Worm (Caenorhabditis elegans) whole organism, L4 larva: ENCODE measurements around the gene srg-56.
A peak's percentile ranks its signal among the peaks of the same experiment; 100 is the strongest.

Experiments used
- F26F4.8 ChIP-seq: fragments of 200-800 bp; sonication (Bioruptor generic); conservative IDR thresholded peaks from 2 replicates; pipeline ENCODE4 v1.3.6; 2022; ENCODE audit warnings: missing genetic modification characterization, missing compliant biosample characterization
- T20F7.1 ChIP-seq: fragments of 200-800 bp; sonication (Bioruptor generic); optimal IDR thresholded peaks from 2 replicates; lab custom pipeline; 2018; ENCODE audit warnings: mild to moderate bottlenecking, missing genetic modification characterization, missing compliant biosample characterization
- Y5F2A.4 ChIP-seq: fragments of 200-800 bp; sonication (Bioruptor generic); optimal IDR thresholded peaks from 2 replicates; lab custom pipeline; 2018; ENCODE audit warnings: mild to moderate bottlenecking, missing genetic modification characterization, missing compliant biosample characterization
- ZK546.5 ChIP-seq, 2 experiments: sonication (generic microtip); optimal IDR thresholded peaks; 2 replicates each; lab custom pipeline; 2017; ENCODE audit warnings: missing biosample characterization in 2 of 2, missing genetic modification characterization in 2 of 2
- aha-1 ChIP-seq: fragments of 150-350 bp; peaks from one replicate; lab custom pipeline; 2014; ENCODE audit warnings: missing biosample characterization, missing genetic modification characterization
- arid-1 ChIP-seq: fragments of 200-800 bp; sonication (Bioruptor generic); conservative IDR thresholded peaks from 2 replicates; pipeline ENCODE4 v1.3.6; 2022; ENCODE audit warnings: missing genetic modification reagents, missing genetic modification characterization, missing compliant biosample characterization
- ceh-62 ChIP-seq: sonication (generic microtip); optimal IDR thresholded peaks from 2 replicates; lab custom pipeline; 2017; ENCODE audit warnings: missing biosample characterization, missing genetic modification characterization
- cey-2 ChIP-seq: sonication (generic microtip); optimal IDR thresholded peaks from 3 replicates; lab custom pipeline; 2017; ENCODE audit warnings: missing genetic modification characterization, mild to moderate bottlenecking, missing compliant biosample characterization, antibody characterized with exemption, borderline replicate concordance; ENCODE audit not compliant: insufficient read depth
- daf-8 ChIP-seq: fragments of 200-800 bp; sonication (Bioruptor generic); IDR thresholded peaks from 2 replicates; pipeline ENCODE4 v1.3.6; 2022; ENCODE audit warnings: missing genetic modification characterization, missing compliant biosample characterization
- egl-27 ChIP-seq: sonication (generic microtip); optimal IDR thresholded peaks from 3 replicates; lab custom pipeline; 2017; ENCODE audit warnings: missing biosample characterization, missing genetic modification reagents, missing genetic modification characterization
- egl-43 ChIP-seq: fragments of 200-800 bp; sonication (Bioruptor generic); IDR thresholded peaks from 2 replicates; pipeline ENCODE4 v1.3.6; 2022; ENCODE audit warnings: missing genetic modification reagents, missing genetic modification characterization, missing compliant biosample characterization
- hif-1 ChIP-seq, 2 experiments: sonication (generic microtip); optimal IDR thresholded peaks; 2 replicates each; lab custom pipeline; 2016 to 2017; ENCODE audit warnings: missing compliant biosample characterization in 2 of 2, missing genetic modification characterization in 2 of 2, missing genetic modification reagents in 2 of 2, missing genotype in 2 of 2, mild to moderate bottlenecking in 1 of 2
- hlh-30 ChIP-seq: sonication (generic microtip); optimal IDR thresholded peaks from 2 replicates; lab custom pipeline; 2017; ENCODE audit warnings: antibody characterized with exemption, mild to moderate bottlenecking, missing genetic modification characterization, missing compliant biosample characterization; ENCODE audit not compliant: insufficient read depth
- lin-13 ChIP-seq: fragments of 150-350 bp; optimal IDR thresholded peaks from 2 replicates; lab custom pipeline; 2014; ENCODE audit warnings: missing biosample characterization, missing genetic modification reagents, missing genetic modification characterization
- lin-15B ChIP-seq: fragments of 150-350 bp; sonication (generic microtip); optimal IDR thresholded peaks from 3 replicates; lab custom pipeline; 2014; ENCODE audit warnings: missing biosample characterization, missing genetic modification characterization
- lin-38 ChIP-seq: fragments of 200-800 bp; sonication (Bioruptor generic); IDR thresholded peaks from 2 replicates; pipeline ENCODE4 v1.3.6; 2022; ENCODE audit warnings: missing genetic modification reagents, missing genetic modification characterization, missing compliant biosample characterization
- lsy-2 ChIP-seq, 2 experiments: fragments of 150-350 bp in 1 of 2; sonication (generic microtip) in 1 of 2; optimal IDR thresholded peaks; 2 replicates each; lab custom pipeline; 2014 to 2017; ENCODE audit warnings: missing biosample characterization in 2 of 2, missing genetic modification characterization in 2 of 2
- mdt-29 ChIP-seq: fragments of 200-800 bp; sonication (Bioruptor generic); IDR thresholded peaks from 2 replicates; pipeline ENCODE4 v1.3.6; 2022; ENCODE audit warnings: missing genetic modification reagents, missing genetic modification characterization, missing compliant biosample characterization
- mep-1 ChIP-seq: fragments of 150-350 bp; sonication (generic microtip); optimal IDR thresholded peaks from 3 replicates; lab custom pipeline; 2014; ENCODE audit warnings: missing biosample characterization, missing genetic modification characterization
- mes-2 ChIP-seq: sonication (generic microtip); optimal IDR thresholded peaks from 2 replicates; lab custom pipeline; 2016; ENCODE audit warnings: missing genotype, mild to moderate bottlenecking, missing genetic modification characterization, missing compliant biosample characterization; ENCODE audit not compliant: poor library complexity, severe bottlenecking
- mxl-2 ChIP-seq: fragments of 200-800 bp; sonication (Bioruptor generic); conservative IDR thresholded peaks from 2 replicates; pipeline ENCODE4 v1.3.6; 2022; ENCODE audit warnings: missing genetic modification reagents, missing genetic modification characterization, missing compliant biosample characterization
- nhr-111 ChIP-seq: fragments of 200-800 bp; sonication (Bioruptor generic); optimal IDR thresholded peaks from 2 replicates; lab custom pipeline; 2018; ENCODE audit warnings: mild to moderate bottlenecking, missing genetic modification characterization, missing compliant biosample characterization
- nhr-25 ChIP-seq: sonication (generic microtip); optimal IDR thresholded peaks from 2 replicates; lab custom pipeline; 2017; ENCODE audit warnings: missing genetic modification characterization, mild to moderate bottlenecking, missing compliant biosample characterization, antibody characterized with exemption, moderate library complexity, borderline replicate concordance; ENCODE audit not compliant: insufficient read depth
- nhr-28 ChIP-seq: fragments of 150-350 bp; optimal IDR thresholded peaks from 2 replicates; lab custom pipeline; 2014; ENCODE audit warnings: missing biosample characterization, missing genetic modification characterization
- nhr-41 ChIP-seq: fragments of 200-800 bp; sonication (Bioruptor generic); IDR thresholded peaks from 2 replicates; pipeline ENCODE4 v1.3.6; 2022; ENCODE audit warnings: missing genetic modification reagents, missing genetic modification characterization, missing compliant biosample characterization
- nhr-6 ChIP-seq: fragments of 150-350 bp; optimal IDR thresholded peaks from 2 replicates; lab custom pipeline; 2014; ENCODE audit warnings: missing biosample characterization, missing genetic modification characterization
- nhr-76 ChIP-seq: fragments of 150-350 bp; optimal IDR thresholded peaks from 2 replicates; lab custom pipeline; 2014; ENCODE audit warnings: missing biosample characterization, missing genetic modification characterization
- pha-4 ChIP-seq, 2 experiments: fragments of 150-350 bp in 1 of 2; fragments of 200-800 bp in 1 of 2; sonication (Bioruptor generic) in 1 of 2; IDR thresholded peaks in 1 of 2; optimal IDR thresholded peaks in 1 of 2; 2 replicates each; pipeline versions ENCODE4 v1.3.6 to Lab custom; 2014 to 2022; ENCODE audit warnings: missing genetic modification characterization in 2 of 2, missing genetic modification reagents in 2 of 2, missing biosample characterization in 1 of 2, missing compliant biosample characterization in 1 of 2
- rbr-2 ChIP-seq: sonication (generic microtip); optimal IDR thresholded peaks from 2 replicates; lab custom pipeline; 2016; ENCODE audit warnings: missing genotype, missing genetic modification characterization, missing compliant biosample characterization
- set-16 ChIP-seq: fragments of 200-800 bp; sonication (Bioruptor generic); IDR thresholded peaks from 2 replicates; pipeline ENCODE4 v1.3.6; 2022; ENCODE audit warnings: missing genetic modification reagents, missing genetic modification characterization, missing compliant biosample characterization
- spr-1 ChIP-seq: sonication (generic microtip); optimal IDR thresholded peaks from 2 replicates; lab custom pipeline; 2016; ENCODE audit warnings: mild to moderate bottlenecking, missing genetic modification characterization, missing compliant biosample characterization
- tag-97 ChIP-seq: fragments of 200-800 bp; sonication (Bioruptor generic); IDR thresholded peaks from 2 replicates; pipeline ENCODE4 v1.3.6; 2022; ENCODE audit warnings: missing genetic modification characterization, missing compliant biosample characterization
- unc-130 ChIP-seq: sonication (generic microtip); optimal IDR thresholded peaks from 2 replicates; lab custom pipeline; 2016; ENCODE audit warnings: missing genetic modification reagents, missing genetic modification characterization, missing compliant biosample characterization
- unc-62 ChIP-seq, 3 experiments: fragments of 150-350 bp in 1 of 3; sonication (generic microtip); optimal IDR thresholded peaks in 2 of 3; peaks in 1 of 3; 1 replicate in 1 of 3; 2 replicates in 2 of 3; lab custom pipeline; 2014 to 2017; ENCODE audit warnings: missing biosample characterization in 3 of 3, missing genetic modification characterization in 3 of 3, missing genetic modification reagents in 3 of 3, missing genotype in 1 of 3
- zag-1 ChIP-seq: fragments of 150-350 bp; optimal IDR thresholded peaks from 2 replicates; lab custom pipeline; 2014; ENCODE audit warnings: missing biosample characterization, missing genetic modification characterization
- zfp-2 ChIP-seq: sonication (generic microtip); optimal IDR thresholded peaks from 2 replicates; lab custom pipeline; 2016; ENCODE audit warnings: mild to moderate bottlenecking, missing genetic modification characterization, missing compliant biosample characterization
- zip-2 ChIP-seq: fragments of 150-350 bp; optimal IDR thresholded peaks from 2 replicates; lab custom pipeline; 2014; ENCODE audit warnings: missing biosample characterization, missing genetic modification characterization

Gene srg-56

DNA sequence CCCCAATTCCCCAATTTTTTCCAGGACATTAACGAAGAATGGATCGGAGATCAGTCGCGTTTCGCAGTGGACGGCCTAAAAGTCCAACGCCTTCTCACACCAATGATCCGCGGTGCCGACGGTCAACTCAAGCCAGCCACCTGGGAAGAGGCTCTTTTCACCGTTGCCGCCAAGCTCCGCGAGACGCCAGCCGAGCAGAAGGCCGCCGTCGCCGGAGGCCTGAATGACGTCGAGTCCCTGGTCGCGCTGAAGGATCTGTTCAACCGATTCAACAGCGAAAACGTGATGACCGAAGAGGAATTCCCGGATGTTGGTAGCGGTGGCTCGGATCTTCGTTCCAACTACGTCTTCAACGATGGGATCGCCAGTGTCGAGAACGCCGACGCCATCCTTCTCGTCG lies 35.2 kb downstream of the srg-56 start:
- peak; percentile 82 for TF ChIP-seq set-16 (GFP tag; lab: Robert Waterston, UW)
- TF ChIP-seq unc-62 (GFP tag; optimal IDR thresholded peaks at IDR 0.05 in 1 of 2; lab: Kevin White, UChicago) = peak in 1 of 2 experiments; percentile 88
- TF ChIP-seq unc-62 (tag; optimal IDR thresholded peaks at IDR 0.05; lab: Kevin White, UChicago) = no peak
- TF ChIP-seq mep-1 (tag; lab: Kevin White, UChicago) = no peak
- TF ChIP-seq mdt-29 (GFP tag; lab: Robert Waterston, UW) = 0 out of 2 replicates have a peak, but pooled peaks have one; percentile 9

DNA sequence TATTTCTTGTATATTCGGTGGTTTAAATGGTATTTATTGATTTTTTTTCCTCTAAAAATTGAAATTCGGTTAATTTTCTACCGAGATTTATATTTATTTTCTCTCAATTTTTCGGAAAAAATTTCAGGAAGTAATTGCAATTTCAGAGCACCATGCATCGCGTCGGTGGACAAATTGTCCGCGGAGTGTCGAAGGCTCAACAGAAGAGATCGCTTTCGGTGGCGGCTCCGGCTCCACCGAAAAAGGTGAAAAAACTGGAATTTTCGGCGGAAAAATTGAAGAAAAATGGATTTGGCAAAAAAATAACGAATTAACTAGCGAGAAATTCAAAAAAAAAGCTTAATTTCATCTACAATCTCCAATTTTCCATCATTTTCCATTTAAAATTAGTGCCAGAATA lies 39.2 kb downstream of the srg-56 start, which contains the start of gene nuo-5:
Gene nuo-5 (plus strand): TSS at position 147 of the 400 bp plus-strand sequence.
- TF ChIP-seq unc-62 (GFP tag; optimal IDR thresholded peaks at IDR 0.05 in 1 of 2; lab: Kevin White, UChicago) = peak in 1 of 2 experiments; percentile 61
- TF ChIP-seq unc-62 (tag; optimal IDR thresholded peaks at IDR 0.05; lab: Kevin White, UChicago) = no peak
- TF ChIP-seq lin-38 = 0 out of 2 replicates have a peak, but pooled peaks have one; percentile 18
- TF ChIP-seq pha-4 (GFP tag; IDR thresholded peaks at IDR 0.05; lab: Robert Waterston, UW) = 0 out of 2 replicates have a peak, but pooled peaks have one; percentile 27
- no peak for TF ChIP-seq pha-4 (tag; optimal IDR thresholded peaks at IDR 0.05; lab: Kevin White, UChicago)
- TF ChIP-seq egl-43 (GFP tag; lab: Robert Waterston, UW) = no peak
- TF ChIP-seq nhr-76 (tag; lab: Kevin White, UChicago) = no peak
- TF ChIP-seq tag-97 (GFP tag; lab: Robert Waterston, UW) = no peak
- TF ChIP-seq hlh-30 (tag; lab: Kevin White, UChicago) = no peak

- TF ChIP-seq T20F7.1 (GFP tag; lab: Kevin White, UChicago) (no peak), rbr-2 (no peak), arid-1 (GFP tag; lab: Robert Waterston, UW) (0 out of 2 replicates have a peak, but pooled peaks have one; percentile 14), aha-1 (tag; lab: Kevin White, UChicago) (no peak), lsy-2 (tag; optimal IDR thresholded peaks at IDR 0.05; lab: Kevin White, UChicago) (peak in 1 of 2 experiments; percentile 11), nhr-111 (GFP tag; lab: Kevin White, UChicago) (no peak), nhr-25 (tag; lab: Kevin White, UChicago) (no peak), F26F4.8 (GFP tag; lab: Robert Waterston, UW) (no peak), nhr-28 (tag; lab: Kevin White, UChicago) (no peak), spr-1 (tag; lab: Kevin White, UChicago) (no peak), lin-13 (GFP tag; lab: Kevin White, UChicago) (no peak), unc-130 (GFP tag; lab: Kevin White, UChicago) (no peak), egl-27 (tag; lab: Kevin White, UChicago) (no peak), cey-2 (tag; lab: Kevin White, UChicago) (no peak), zfp-2 (tag; lab: Kevin White, UChicago) (no peak), nhr-41 (GFP tag; lab: Robert Waterston, UW) (no peak), lin-15B (tag; lab: Kevin White, UChicago) (no peak), ceh-62 (tag; lab: Kevin White, UChicago) (no peak), mep-1 (tag; lab: Kevin White, UChicago) (no peak), ZK546.5 (tag; optimal IDR thresholded peaks at IDR 0.05; lab: Kevin White, UChicago) (no peak), lin-38 (peak; percentile 52), nhr-6 (tag; lab: Kevin White, UChicago) (no peak), zip-2 (tag; lab: Kevin White, UChicago) (no peak), hif-1 (tag; optimal IDR thresholded peaks at IDR 0.05; lab: Kevin White, UChicago) (no peak), mes-2 (tag; lab: Kevin White, UChicago) (peak; percentile 24), mxl-2 (GFP tag; lab: Robert Waterston, UW) (no peak), Y5F2A.4 (GFP tag; lab: Kevin White, UChicago) (no peak), zag-1 (no peak), daf-8 (GFP tag; lab: Robert Waterston, UW) (no peak), pha-4 (GFP tag; IDR thresholded peaks at IDR 0.05; lab: Robert Waterston, UW) (no peak), pha-4 (tag; optimal IDR thresholded peaks at IDR 0.05; lab: Kevin White, UChicago) (no peak)
Observed at ce11 chrV:2697693-2698092, 40.4 kb downstream of the srg-56 start.
